Worm (Caenorhabditis elegans) whole organism, L1 larva: ENCODE data around the gene clp-7.

Experiments
- aha-1 ChIP-seq: fragments of 150-350 bp; optimal IDR thresholded peaks from 2 replicates; lab custom pipeline; 2014; ENCODE audit warnings: missing biosample characterization, missing genetic modification characterization
- alr-1 ChIP-seq: fragments of 200-800 bp; sonication (Bioruptor generic); optimal IDR thresholded peaks from 2 replicates; lab custom pipeline; 2018; ENCODE audit warnings: borderline replicate concordance, mild to moderate bottlenecking, missing genetic modification characterization, missing compliant biosample characterization
- blmp-1 ChIP-seq: fragments of 150-350 bp; optimal IDR thresholded peaks from 2 replicates; lab custom pipeline; 2014; ENCODE audit warnings: missing biosample characterization, missing genetic modification characterization
- ceh-63 ChIP-seq: fragments of 200-800 bp; sonication (Bioruptor generic); optimal IDR thresholded peaks from 2 replicates; lab custom pipeline; 2018; ENCODE audit warnings: mild to moderate bottlenecking, missing genetic modification characterization, missing compliant biosample characterization
- ceh-8 ChIP-seq: fragments of 200-800 bp; sonication (Bioruptor generic); optimal IDR thresholded peaks from 2 replicates; lab custom pipeline; 2018; ENCODE audit warnings: mild to moderate bottlenecking, missing genetic modification characterization, moderate library complexity, missing compliant biosample characterization
- ces-1 ChIP-seq: fragments of 150-350 bp; optimal IDR thresholded peaks from 2 replicates; lab custom pipeline; 2014; ENCODE audit warnings: missing biosample characterization, missing genetic modification reagents, missing genetic modification characterization
- dsc-1 ChIP-seq: sonication (generic microtip); optimal IDR thresholded peaks from 2 replicates; lab custom pipeline; 2016; ENCODE audit warnings: mild to moderate bottlenecking, missing genetic modification characterization, missing compliant biosample characterization
- efl-1 ChIP-seq, 4 experiments: fragments of 150-350 bp; optimal IDR thresholded peaks in 3 of 4; peaks in 1 of 4; 1 replicate in 1 of 4; 2 replicates in 3 of 4; lab custom pipeline; 2014; ENCODE audit warnings: missing biosample characterization in 2 of 4, missing genetic modification characterization in 2 of 4, missing genetic modification reagents in 2 of 4
- egl-27 ChIP-seq, 2 experiments: fragments of 150-350 bp in 1 of 2; sonication (generic microtip); optimal IDR thresholded peaks; 3 replicates each; lab custom pipeline; 2017 to 2018; ENCODE audit warnings: missing biosample characterization in 2 of 2, missing genetic modification characterization in 2 of 2, missing genetic modification reagents in 2 of 2
- ets-5 ChIP-seq: fragments of 200-800 bp; sonication (Bioruptor generic); IDR thresholded peaks from 2 replicates; pipeline ENCODE4 v1.3.6; 2022; ENCODE audit warnings: missing genetic modification characterization, missing compliant biosample characterization
- fkh-10 ChIP-seq: sonication (generic microtip); optimal IDR thresholded peaks from 2 replicates; lab custom pipeline; 2017; ENCODE audit warnings: missing biosample characterization, missing genetic modification reagents, missing genetic modification characterization
- fkh-4 ChIP-seq: sonication (generic microtip); optimal IDR thresholded peaks from 2 replicates; lab custom pipeline; 2016; ENCODE audit warnings: missing compliant biosample characterization, missing genetic modification characterization, borderline replicate concordance
- fkh-8 ChIP-seq: sonication (generic microtip); optimal IDR thresholded peaks from 2 replicates; lab custom pipeline; 2016; ENCODE audit warnings: mild to moderate bottlenecking, missing genetic modification characterization, missing compliant biosample characterization
- hlh-17 ChIP-seq: fragments of 200-800 bp; sonication (Bioruptor generic); optimal IDR thresholded peaks from 2 replicates; lab custom pipeline; 2018; ENCODE audit warnings: missing genetic modification characterization, mild to moderate bottlenecking, missing compliant biosample characterization, moderate library complexity, borderline replicate concordance
- hpl-2 ChIP-seq: fragments of 150-350 bp; optimal IDR thresholded peaks from 2 replicates; lab custom pipeline; 2014; ENCODE audit warnings: missing biosample characterization, missing genetic modification reagents, missing genetic modification characterization
- irx-1 ChIP-seq: sonication (generic microtip); optimal IDR thresholded peaks from 2 replicates; lab custom pipeline; 2016; ENCODE audit warnings: missing genetic modification characterization, missing compliant biosample characterization
- jun-1 ChIP-seq: fragments of 150-350 bp; optimal IDR thresholded peaks from 2 replicates; lab custom pipeline; 2014; ENCODE audit warnings: missing biosample characterization, missing genetic modification reagents, missing genetic modification characterization
- lsy-2 ChIP-seq, 2 experiments: fragments of 150-350 bp; optimal IDR thresholded peaks; 2 replicates each; lab custom pipeline; 2014; ENCODE audit warnings: missing biosample characterization in 2 of 2, missing genetic modification characterization in 2 of 2
- mdl-1 ChIP-seq, 2 experiments: fragments of 150-350 bp; optimal IDR thresholded peaks; 2 replicates each; lab custom pipeline; 2014 to 2017; ENCODE audit warnings: missing biosample characterization in 2 of 2, missing genetic modification characterization in 2 of 2, inconsistent platforms in 1 of 2
- nhr-19 ChIP-seq: fragments of 200-800 bp; sonication (Bioruptor generic); conservative IDR thresholded peaks from 2 replicates; pipeline ENCODE4 v1.3.6; 2022; ENCODE audit warnings: missing genetic modification characterization, missing compliant biosample characterization
- nhr-20 ChIP-seq: sonication (generic microtip); optimal IDR thresholded peaks from 2 replicates; lab custom pipeline; 2016; ENCODE audit warnings: mild to moderate bottlenecking, missing genetic modification characterization, missing compliant biosample characterization
- nhr-237 ChIP-seq: fragments of 150-350 bp; optimal IDR thresholded peaks from 2 replicates; lab custom pipeline; 2014; ENCODE audit warnings: missing biosample characterization, missing genetic modification characterization
- nhr-77 ChIP-seq: fragments of 150-350 bp; optimal IDR thresholded peaks from 2 replicates; lab custom pipeline; 2014; ENCODE audit warnings: missing biosample characterization, missing genetic modification characterization
- nhr-85 ChIP-seq: sonication (generic microtip); peaks from one replicate; lab custom pipeline; 2016; ENCODE audit warnings: missing genetic modification characterization, inconsistent platforms, missing compliant biosample characterization
- pag-3 ChIP-seq: sonication (generic microtip); optimal IDR thresholded peaks from 2 replicates; lab custom pipeline; 2017; ENCODE audit warnings: missing genetic modification characterization, mild to moderate bottlenecking, missing compliant biosample characterization, antibody characterized with exemption, borderline replicate concordance; ENCODE audit not compliant: insufficient read depth
- pqm-1 ChIP-seq: sonication (generic microtip); optimal IDR thresholded peaks from 3 replicates; lab custom pipeline; 2017; ENCODE audit warnings: missing biosample characterization, missing genetic modification characterization
- skn-1 ChIP-seq: fragments of 150-350 bp; optimal IDR thresholded peaks from 2 replicates; lab custom pipeline; 2014; ENCODE audit warnings: missing biosample characterization, missing genetic modification characterization
- snpc-4 ChIP-seq: fragments of 150-350 bp; optimal IDR thresholded peaks from 2 replicates; lab custom pipeline; 2014; ENCODE audit warnings: missing biosample characterization, missing genetic modification characterization
- sup-37 ChIP-seq: fragments of 200-800 bp; sonication (Bioruptor generic); optimal IDR thresholded peaks from 2 replicates; lab custom pipeline; 2018; ENCODE audit warnings: mild to moderate bottlenecking, missing genetic modification characterization, missing compliant biosample characterization
- swsn-7 ChIP-seq: sonication (generic microtip); optimal IDR thresholded peaks from 2 replicates; lab custom pipeline; 2016; ENCODE audit warnings: missing genetic modification characterization, missing compliant biosample characterization
- tbx-2 ChIP-seq: sonication (generic microtip); optimal IDR thresholded peaks from 2 replicates; lab custom pipeline; 2016; ENCODE audit warnings: missing genetic modification characterization, missing compliant biosample characterization
- unc-62 ChIP-seq: fragments of 150-350 bp; optimal IDR thresholded peaks from 2 replicates; lab custom pipeline; 2014; ENCODE audit warnings: missing biosample characterization, missing genetic modification reagents, missing genetic modification characterization
- unc-98 ChIP-seq: fragments of 200-800 bp; sonication (Bioruptor generic); IDR thresholded peaks from 2 replicates; pipeline ENCODE4 v1.3.6; 2022; ENCODE audit warnings: missing genetic modification characterization, missing compliant biosample characterization
- vab-15 ChIP-seq: sonication (generic microtip); optimal IDR thresholded peaks from 2 replicates; lab custom pipeline; 2017; ENCODE audit warnings: missing genotype, mild to moderate bottlenecking, missing genetic modification characterization, missing compliant biosample characterization
- zip-4 ChIP-seq: fragments of 200-800 bp; sonication (Bioruptor generic); optimal IDR thresholded peaks from 2 replicates; lab custom pipeline; 2018; ENCODE audit warnings: mild to moderate bottlenecking, missing genetic modification characterization, moderate library complexity, missing compliant biosample characterization
- ztf-11 ChIP-seq, 2 experiments: sonication (generic microtip); optimal IDR thresholded peaks; 2 replicates each; lab custom pipeline; 2016 to 2017; ENCODE audit warnings: missing genetic modification characterization in 2 of 2, missing biosample characterization in 1 of 2, missing compliant biosample characterization in 1 of 2
- ztf-4 ChIP-seq: fragments of 150-350 bp; optimal IDR thresholded peaks from 2 replicates; lab custom pipeline; 2014; ENCODE audit warnings: missing biosample characterization, missing genetic modification characterization

Gene clp-7

DNA sequence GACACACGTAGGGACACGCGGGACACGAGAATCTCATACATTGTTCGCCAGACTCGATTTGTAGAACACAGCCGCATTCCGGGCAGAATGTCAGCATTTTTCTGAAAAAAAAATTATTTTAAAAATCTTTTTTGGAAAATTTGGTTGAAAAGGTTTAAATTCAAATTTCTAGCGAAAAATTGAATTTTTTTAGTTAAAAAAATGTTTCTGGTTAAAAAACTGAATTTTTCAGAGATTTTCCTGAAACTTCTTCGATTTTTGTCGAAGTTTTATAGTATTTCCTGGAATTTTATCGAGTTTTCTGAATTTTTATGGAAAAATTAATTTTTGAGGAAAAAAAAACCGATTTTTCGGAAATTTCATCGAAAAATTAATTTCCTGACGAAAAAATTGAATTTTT is 35.8 kb downstream of the clp-7 start, which contains the start of gene rpc-11:
Gene rpc-11, minus strand, starts transcription at position 101 of the 400 bp plus-strand sequence.
- TF ChIP-seq egl-27 (tag; optimal IDR thresholded peaks at IDR 0.05; lab: Kevin White, UChicago) (no peak), ceh-63 (GFP tag; lab: Kevin White, UChicago) (no peak), lsy-2 (tag; optimal IDR thresholded peaks at IDR 0.05; lab: Kevin White, UChicago) (no peak), ets-5 (GFP tag; lab: Robert Waterston, UW) (no peak), nhr-237 (tag; lab: Kevin White, UChicago) (no peak), zip-4 (GFP tag; lab: Kevin White, UChicago) (no peak), fkh-10 (no peak), jun-1 (tag; lab: Kevin White, UChicago) (no peak), nhr-20 (tag; lab: Kevin White, UChicago) (no peak), pqm-1 (tag; lab: Kevin White, UChicago) (no peak), skn-1 (tag; lab: Kevin White, UChicago) (no peak), pag-3 (tag; lab: Kevin White, UChicago) (no peak), ztf-4 (tag; lab: Kevin White, UChicago) (no peak), alr-1 (tag; lab: Kevin White, UChicago) (no peak), fkh-4 (tag; lab: Kevin White, UChicago) (no peak), dsc-1 (tag; lab: Kevin White, UChicago) (no peak), snpc-4 (no peak), aha-1 (tag; lab: Kevin White, UChicago) (no peak), nhr-19 (GFP tag; lab: Robert Waterston, UW) (no peak), sup-37 (no peak)

DNA sequence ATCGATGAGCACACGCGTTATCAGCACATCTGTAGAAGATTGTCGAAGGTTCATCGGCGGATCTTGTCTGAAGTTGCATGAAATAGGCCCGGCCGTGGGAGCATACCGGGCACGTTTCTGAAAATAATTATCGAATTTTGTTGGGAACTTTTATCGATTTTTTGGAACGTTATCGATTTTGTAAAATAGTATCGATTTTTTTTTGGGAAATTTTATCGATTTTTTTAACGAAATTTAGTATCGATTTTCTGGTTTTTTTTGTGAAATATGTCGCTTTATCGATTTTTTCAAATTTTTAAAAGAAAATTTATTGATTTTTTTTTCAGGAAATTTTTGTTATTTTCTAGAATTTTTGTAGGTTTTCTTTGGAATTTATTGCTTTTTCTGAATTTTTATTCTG is 37.0 kb downstream of the clp-7 start:
- TF ChIP-seq ceh-8 (no peak), nhr-85 (peak; percentile 41)
- TF ChIP-seq, all 84 proteins: peak for 1

ce11 chrIV:1408137-1408536 is 37.6 kb downstream of the clp-7 start:
- TF ChIP-seq unc-62 (no peak), sup-37 (no peak)

DNA sequence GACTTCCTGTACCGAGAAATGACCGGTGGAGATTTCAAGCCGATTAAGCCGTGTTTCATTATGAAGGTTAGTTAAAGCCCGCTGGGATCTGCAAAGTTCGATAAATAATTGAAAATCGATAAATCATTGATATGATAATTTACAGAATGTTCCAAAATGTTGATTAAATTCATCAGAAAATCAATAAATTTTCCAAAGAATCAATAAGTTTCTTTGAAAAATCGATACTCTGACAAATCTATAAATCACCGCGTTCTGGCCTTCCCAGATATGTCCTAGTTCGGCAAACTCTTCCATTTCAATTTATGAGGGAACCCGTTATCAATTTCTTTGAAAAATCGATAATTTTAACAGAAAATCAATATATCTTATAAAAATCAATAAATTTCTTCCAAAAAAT is 38.3 kb downstream of the clp-7 start:
- TF ChIP-seq ztf-11 (tag; optimal IDR thresholded peaks at IDR 0.05; lab: Kevin White, UChicago) (no peak), nhr-85 (no peak), irx-1 (tag; lab: Kevin White, UChicago) (no peak), hpl-2 (no peak), nhr-237 (tag; lab: Kevin White, UChicago) (no peak), blmp-1 (tag; lab: Kevin White, UChicago) (no peak), nhr-77 (tag; lab: Kevin White, UChicago) (no peak), mdl-1 (tag; optimal IDR thresholded peaks at IDR 0.05; lab: Kevin White, UChicago) (no peak), tbx-2 (tag; lab: Kevin White, UChicago) (no peak), swsn-7 (tag; lab: Kevin White, UChicago) (no peak), fkh-8 (tag; lab: Kevin White, UChicago) (no peak), ces-1 (GFP tag; lab: Kevin White, UChicago) (no peak), unc-98 (GFP tag; lab: Robert Waterston, UW) (no peak)

- TF ChIP-seq nhr-85 (no peak), hlh-17 (GFP tag; lab: Kevin White, UChicago) (no peak), efl-1 (optimal IDR thresholded peaks at IDR 0.05; lab: Kevin White, UChicago) (no peak), efl-1 (GFP tag; optimal IDR thresholded peaks at IDR 0.05 in 1 of 2; lab: Kevin White, UChicago) (peak in 1 of 2 experiments; percentile 49), vab-15 (tag; lab: Kevin White, UChicago) (no peak)
Measured at ce11 chrIV:1407049-1407448, 38.7 kb downstream of the clp-7 start.
